Fruit fly (Drosophila melanogaster) whole organism, embryonic: ENCODE measurements around the gene Pgd.

ENCODE experiments used
- B-H2 ChIP-seq: fragments of 200-800 bp; sonication (Bioruptor generic); optimal IDR thresholded peaks from 2 replicates; lab custom pipeline; 2018; ENCODE audit warnings: missing biosample characterization, mild to moderate bottlenecking, missing genetic modification characterization
- BEAF-32 ChIP-seq: fragments of 200-800 bp; sonication (Bioruptor generic); optimal IDR thresholded peaks from 3 replicates; lab custom pipeline; 2017; ENCODE audit warnings: missing biosample characterization, missing genetic modification characterization, mild to moderate bottlenecking, moderate library complexity, missing genetic modification reagents
- Bdp1 ChIP-seq: fragments of 200-800 bp; sonication (Bioruptor generic); optimal IDR thresholded peaks from 3 replicates; lab custom pipeline; 2016; ENCODE audit warnings: missing biosample characterization, missing genetic modification characterization
- C15 ChIP-seq: fragments of 200-800 bp; sonication (Bioruptor generic); IDR thresholded peaks from 3 replicates; pipeline ENCODE4 v1.3.6; 2022; ENCODE audit warnings: missing biosample characterization, missing genetic modification characterization
- CG10267 ChIP-seq: fragments of 200-800 bp; sonication (Bioruptor generic); optimal IDR thresholded peaks from 2 replicates; lab custom pipeline; 2018; ENCODE audit warnings: missing biosample characterization, mild to moderate bottlenecking, missing genetic modification characterization, moderate library complexity
- CG10321 ChIP-seq: fragments of 200-800 bp; sonication (Bioruptor generic); IDR thresholded peaks from 2 replicates; pipeline ENCODE4 v1.3.6; 2022; ENCODE audit warnings: missing biosample characterization, missing genetic modification characterization
- CG12219 ChIP-seq: fragments of 200-800 bp; sonication (Bioruptor generic); optimal IDR thresholded peaks from 3 replicates; lab custom pipeline; 2018; ENCODE audit warnings: missing biosample characterization, mild to moderate bottlenecking, missing genetic modification characterization
- CG12236 ChIP-seq: fragments of 200-800 bp; sonication (Bioruptor generic); optimal IDR thresholded peaks from 2 replicates; lab custom pipeline; 2016; ENCODE audit warnings: missing biosample characterization, missing genetic modification characterization
- CG12299 ChIP-seq: fragments of 200-800 bp; sonication (Bioruptor generic); optimal IDR thresholded peaks from 2 replicates; lab custom pipeline; 2018; ENCODE audit warnings: missing biosample characterization, mild to moderate bottlenecking, missing genetic modification characterization
- CG14860 ChIP-seq: fragments of 200-800 bp; sonication (Bioruptor generic); IDR thresholded peaks from 3 replicates; pipeline ENCODE4 v1.3.6; 2022; ENCODE audit warnings: missing biosample characterization, missing genetic modification characterization; ENCODE audit not compliant: partially characterized antibody
- CG1529 ChIP-seq: fragments of 200-800 bp; sonication (Bioruptor generic); optimal IDR thresholded peaks from 3 replicates; lab custom pipeline; 2018; ENCODE audit warnings: missing biosample characterization, missing genetic modification characterization
- CG16813 ChIP-seq: fragments of 200-800 bp; sonication (Bioruptor generic); IDR thresholded peaks from 3 replicates; pipeline ENCODE4 v1.3.6; 2022; ENCODE audit warnings: missing biosample characterization, missing genetic modification characterization; ENCODE audit not compliant: partially characterized antibody
- CG18619 ChIP-seq: fragments of 200-800 bp; sonication (Bioruptor generic); optimal IDR thresholded peaks from 3 replicates; lab custom pipeline; 2017; ENCODE audit warnings: missing biosample characterization, mild to moderate bottlenecking, missing genetic modification characterization
- CG33213 ChIP-seq: fragments of 200-800 bp; sonication (Bioruptor generic); optimal IDR thresholded peaks from 3 replicates; lab custom pipeline; 2016; ENCODE audit warnings: missing biosample characterization, missing genetic modification characterization
- CG3407 ChIP-seq: fragments of 200-800 bp; sonication (Bioruptor generic); optimal IDR thresholded peaks from 2 replicates; lab custom pipeline; 2018; ENCODE audit warnings: missing biosample characterization, mild to moderate bottlenecking, missing genetic modification characterization
- CG5180 ChIP-seq: fragments of 200-800 bp; sonication (Bioruptor generic); optimal IDR thresholded peaks from 3 replicates; lab custom pipeline; 2017; ENCODE audit warnings: missing biosample characterization, missing genetic modification characterization, mild to moderate bottlenecking, moderate library complexity, missing genetic modification reagents
- CG5245 ChIP-seq: fragments of 200-800 bp; sonication (Bioruptor generic); optimal IDR thresholded peaks from 3 replicates; lab custom pipeline; 2016; ENCODE audit warnings: missing biosample characterization, missing genetic modification characterization
- CG6689 ChIP-seq: fragments of 200-800 bp; sonication (Bioruptor generic); IDR thresholded peaks from 2 replicates; pipeline ENCODE4 v1.3.6; 2022; ENCODE audit warnings: missing biosample characterization, missing genetic modification characterization
- CG7357 ChIP-seq: fragments of 200-800 bp; sonication (Bioruptor generic); IDR thresholded peaks from 3 replicates; pipeline ENCODE4 v1.3.6; 2022; ENCODE audit warnings: missing biosample characterization, missing genetic modification characterization
- CG7928 ChIP-seq: fragments of 200-800 bp; sonication (Bioruptor generic); optimal IDR thresholded peaks from 2 replicates; lab custom pipeline; 2017; ENCODE audit warnings: missing biosample characterization, mild to moderate bottlenecking, missing genetic modification characterization
- CTCF ChIP-seq: fragments of 200-800 bp; sonication (Bioruptor generic); optimal IDR thresholded peaks from 2 replicates; lab custom pipeline; 2017; ENCODE audit warnings: missing biosample characterization, mild to moderate bottlenecking, missing genetic modification characterization, moderate library complexity
- Chrac-16 ChIP-seq: fragments of 200-800 bp; sonication (Bioruptor generic); optimal IDR thresholded peaks from 3 replicates; lab custom pipeline; 2016; ENCODE audit warnings: missing biosample characterization, missing genetic modification characterization
- Dll ChIP-seq: fragments of 200-800 bp; sonication (Bioruptor generic); IDR thresholded peaks from 4 replicates; pipeline ENCODE4 v1.3.6; 2022; ENCODE audit warnings: missing biosample characterization, missing genetic modification characterization; ENCODE audit not compliant: partially characterized antibody
- H2.0 ChIP-seq: fragments of 200-800 bp; sonication (Bioruptor generic); IDR thresholded peaks from 2 replicates; pipeline ENCODE4 v1.3.6; 2022; ENCODE audit warnings: missing biosample characterization, missing genetic modification characterization
- HHEX ChIP-seq: fragments of 200-800 bp; sonication (Bioruptor generic); optimal IDR thresholded peaks from 3 replicates; lab custom pipeline; 2017; ENCODE audit warnings: missing biosample characterization, mild to moderate bottlenecking, missing genetic modification characterization, missing genetic modification reagents
- HLH3B ChIP-seq: fragments of 200-800 bp; sonication (Bioruptor generic); IDR thresholded peaks from 2 replicates; pipeline ENCODE4 v1.3.6; 2022; ENCODE audit warnings: missing biosample characterization, missing genetic modification characterization
- HLH4C ChIP-seq: fragments of 200-800 bp; sonication (Bioruptor generic); IDR thresholded peaks from 3 replicates; pipeline ENCODE4 v1.3.6; 2022; ENCODE audit warnings: missing biosample characterization, missing genetic modification characterization; ENCODE audit not compliant: partially characterized antibody
- HmgZ ChIP-seq: fragments of 200-800 bp; sonication (Bioruptor generic); optimal IDR thresholded peaks from 2 replicates; lab custom pipeline; 2018; ENCODE audit warnings: missing biosample characterization, mild to moderate bottlenecking, missing genetic modification characterization
- Hr3 ChIP-seq: fragments of 200-800 bp; sonication (Bioruptor generic); optimal IDR thresholded peaks from 3 replicates; lab custom pipeline; 2016; ENCODE audit warnings: missing biosample characterization, missing genetic modification characterization
- Hsf ChIP-seq: fragments of 200-800 bp; sonication (Bioruptor generic); optimal IDR thresholded peaks from 3 replicates; lab custom pipeline; 2016; ENCODE audit warnings: missing biosample characterization, missing genetic modification characterization
- Lim3 ChIP-seq: fragments of 200-800 bp; sonication (Bioruptor generic); IDR thresholded peaks from 2 replicates; pipeline ENCODE4 v1.3.6; 2022; ENCODE audit warnings: missing biosample characterization, missing genetic modification characterization
- Med ChIP-seq: fragments of 200-800 bp; sonication (Bioruptor generic); peaks from one replicate; lab custom pipeline; 2016; ENCODE audit warnings: missing biosample characterization, missing genetic modification characterization, mild to moderate bottlenecking, inconsistent platforms, moderate library complexity
- Mes4 ChIP-seq: fragments of 200-800 bp; sonication (Bioruptor generic); optimal IDR thresholded peaks from 2 replicates; lab custom pipeline; 2016; ENCODE audit warnings: missing biosample characterization, missing genetic modification characterization
- Sox102F ChIP-seq: fragments of 200-800 bp; sonication (Bioruptor generic); optimal IDR thresholded peaks from 2 replicates; lab custom pipeline; 2018; ENCODE audit warnings: missing biosample characterization, mild to moderate bottlenecking, missing genetic modification characterization, moderate library complexity
- Vsx1 ChIP-seq: fragments of 200-800 bp; sonication (Bioruptor generic); optimal IDR thresholded peaks from 2 replicates; lab custom pipeline; 2017; ENCODE audit warnings: missing biosample characterization, mild to moderate bottlenecking, missing genetic modification characterization, missing genetic modification reagents
- ac ChIP-seq: fragments of 200-800 bp; sonication (Bioruptor generic); optimal IDR thresholded peaks from 3 replicates; lab custom pipeline; 2017; ENCODE audit warnings: missing biosample characterization, mild to moderate bottlenecking, missing genetic modification characterization
- ato ChIP-seq: fragments of 200-800 bp; sonication (Bioruptor generic); IDR thresholded peaks from 2 replicates; pipeline ENCODE4 v1.3.6; 2022; ENCODE audit warnings: missing biosample characterization, missing genetic modification characterization; ENCODE audit not compliant: partially characterized antibody
- cad ChIP-seq: fragments of >200 bp; optimal IDR thresholded peaks from 2 replicates; lab custom pipeline; 2017; ENCODE audit warnings: missing biosample characterization, missing genetic modification characterization
- disco-r ChIP-seq: fragments of 200-800 bp; sonication (Bioruptor generic); optimal IDR thresholded peaks from 2 replicates; lab custom pipeline; 2016; ENCODE audit warnings: missing biosample characterization, missing genetic modification characterization
- fd64A ChIP-seq: fragments of 200-800 bp; sonication (Bioruptor generic); optimal IDR thresholded peaks from 3 replicates; lab custom pipeline; 2018; ENCODE audit warnings: missing biosample characterization, mild to moderate bottlenecking, missing genetic modification characterization
- gcm ChIP-seq: fragments of 200-800 bp; sonication (Bioruptor generic); optimal IDR thresholded peaks from 2 replicates; lab custom pipeline; 2019; ENCODE audit warnings: missing biosample characterization, mild to moderate bottlenecking, missing genetic modification characterization, moderate library complexity
- grau ChIP-seq: fragments of 200-800 bp; optimal IDR thresholded peaks from 3 replicates; lab custom pipeline; 2019; ENCODE audit warnings: missing biosample characterization, mild to moderate bottlenecking, missing genetic modification characterization, moderate library complexity
- gro ChIP-seq: fragments of 200-800 bp; sonication (Bioruptor generic); optimal IDR thresholded peaks from 2 replicates; lab custom pipeline; 2016; ENCODE audit warnings: missing biosample characterization, missing genetic modification characterization
- jing ChIP-seq: fragments of 200-800 bp; sonication (Bioruptor generic); optimal IDR thresholded peaks from 2 replicates; lab custom pipeline; 2018; ENCODE audit warnings: missing biosample characterization, mild to moderate bottlenecking, missing genetic modification characterization
- lola ChIP-seq, 3 experiments: fragments of >200 bp in 2 of 3; fragments of 200-800 bp in 1 of 3; sonication (Bioruptor generic) in 1 of 3; optimal IDR thresholded peaks; 2 replicates each; lab custom pipeline; 2017 to 2019; ENCODE audit warnings: missing biosample characterization in 3 of 3, missing genetic modification characterization in 3 of 3, mild to moderate bottlenecking in 1 of 3, moderate library complexity in 1 of 3
- pnt ChIP-seq: fragments of 200-800 bp; sonication (Bioruptor generic); optimal IDR thresholded peaks from 3 replicates; lab custom pipeline; 2016; ENCODE audit warnings: missing biosample characterization, missing genetic modification characterization
- pros ChIP-seq: fragments of 200-800 bp; sonication (Bioruptor generic); optimal IDR thresholded peaks from 3 replicates; lab custom pipeline; 2019; ENCODE audit warnings: missing biosample characterization, mild to moderate bottlenecking, missing genetic modification characterization, moderate library complexity
- pum ChIP-seq: fragments of 200-800 bp; sonication (Bioruptor generic); optimal IDR thresholded peaks from 2 replicates; lab custom pipeline; 2016; ENCODE audit warnings: missing biosample characterization, missing genetic modification characterization
- scrt ChIP-seq: fragments of 200-800 bp; sonication (Bioruptor generic); optimal IDR thresholded peaks from 2 replicates; lab custom pipeline; 2018; ENCODE audit warnings: missing biosample characterization, mild to moderate bottlenecking, missing genetic modification characterization, moderate library complexity
- ssp ChIP-seq: fragments of 200-800 bp; sonication (Bioruptor generic); IDR thresholded peaks from 2 replicates; pipeline ENCODE4 v1.3.6; 2022; ENCODE audit warnings: missing biosample characterization, missing genetic modification characterization
- stwl ChIP-seq: fragments of 200-800 bp; sonication (Bioruptor generic); optimal IDR thresholded peaks from 3 replicates; lab custom pipeline; 2018; ENCODE audit warnings: missing biosample characterization, mild to moderate bottlenecking, missing genetic modification characterization, moderate library complexity

Gene Pgd

DNA sequence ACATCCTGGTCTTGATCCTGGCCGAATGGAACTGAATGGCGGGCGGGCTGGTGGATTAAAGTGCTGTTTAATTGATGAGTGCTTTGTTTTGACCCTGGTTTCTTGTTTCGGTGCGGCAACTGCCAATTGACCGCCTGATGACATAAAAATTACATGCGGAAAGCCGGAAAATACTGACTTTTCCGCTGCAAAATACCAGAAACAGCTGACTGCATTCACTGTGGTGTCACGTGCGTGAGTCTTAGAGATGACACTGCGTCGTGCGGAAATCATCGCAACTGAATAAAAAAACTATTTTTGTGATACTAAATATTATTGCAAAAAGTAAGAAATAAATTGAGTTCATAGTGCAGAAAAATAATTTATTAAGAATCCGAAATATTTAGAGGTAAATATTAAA lies 4.5 kb downstream of the Pgd start, which contains the start of gene bcn92 (continued):
- no peak for TF ChIP-seq ssp (GFP tag; lab: Robert Waterston, UW)
- no peak for TF ChIP-seq pros (GFP tag; lab: Kevin White, UChicago)
- no peak for TF ChIP-seq Bdp1 (GFP tag; lab: Kevin White, UChicago)
- peak; percentile 50 for TF ChIP-seq CG10267 (tag; lab: Kevin White, UChicago)
- TF ChIP-seq CG18619 (GFP tag; lab: Kevin White, UChicago), result no peak
- peak; percentile 20; the same call in 1 of the 2 replicates for TF ChIP-seq HLH3B (GFP tag; lab: Robert Waterston, UW)
- TF ChIP-seq Mes4, result no peak
- peak; percentile 62 for TF ChIP-seq Hsf (GFP tag; lab: Kevin White, UChicago)
- no peak for TF ChIP-seq cad (GFP tag; lab: Kevin White, UChicago)
- TF ChIP-seq H2.0, result no peak
- TF ChIP-seq CG5245, result no peak
- peak; percentile 59 for TF ChIP-seq gro (GFP tag; lab: Kevin White, UChicago)
- TF ChIP-seq Sox102F (GFP tag; lab: Kevin White, UChicago), result peak; percentile 26
- no peak for TF ChIP-seq gcm (GFP tag; lab: Kevin White, UChicago)
- TF ChIP-seq Dll (GFP tag; lab: Robert Waterston, UW), result peak; percentile 94
- TF ChIP-seq ato, result peak; percentile 87
- no peak for TF ChIP-seq CG12236 (GFP tag; lab: Kevin White, UChicago)
- TF ChIP-seq CG16813, result peak; percentile 94
- no peak for TF ChIP-seq CG12219 (GFP tag; lab: Kevin White, UChicago)
- no peak for TF ChIP-seq Lim3
- TF ChIP-seq scrt, result no peak
- TF ChIP-seq disco-r (GFP tag; lab: Kevin White, UChicago), result no peak
- peak; percentile 92 for TF ChIP-seq Med (GFP tag; lab: Kevin White, UChicago)
- no peak for TF ChIP-seq CG12299 (tag; lab: Kevin White, UChicago)
- TF ChIP-seq CG6689, result peak; percentile 18; the same call in 1 of the 2 replicates
- TF ChIP-seq Chrac-16, result peak; percentile 29
- TF ChIP-seq HLH4C (GFP tag; lab: Robert Waterston, UW), result peak; percentile 87
- no peak for TF ChIP-seq CG1529 (GFP tag; lab: Kevin White, UChicago)
- no peak for TF ChIP-seq HHEX
- TF ChIP-seq CG3407, result no peak
- no peak for TF ChIP-seq Hr3
- TF ChIP-seq CG7928 (GFP tag; lab: Kevin White, UChicago), result no peak
- TF ChIP-seq stwl (tag; lab: Kevin White, UChicago), result peak; percentile 34
- TF ChIP-seq B-H2 (GFP tag; lab: Kevin White, UChicago), result peak; percentile 32
- TF ChIP-seq jing (GFP tag; lab: Kevin White, UChicago), result no peak
- no peak for TF ChIP-seq ac (GFP tag; lab: Kevin White, UChicago)
- peak; percentile 92 for TF ChIP-seq CG14860 (GFP tag; lab: Robert Waterston, UW)
- TF ChIP-seq HmgZ (tag; lab: Kevin White, UChicago), result peak; percentile 45
- TF ChIP-seq pum (GFP tag; lab: Kevin White, UChicago), result peak; percentile 32
- TF ChIP-seq grau (tag; lab: Kevin White, UChicago), result peak; percentile 57
- TF ChIP-seq fd64A (GFP tag; lab: Kevin White, UChicago), result no peak
- TF ChIP-seq lola (GFP tag; optimal IDR thresholded peaks at IDR 0.05; lab: Kevin White, UChicago), result peak in 1 of 3 experiments; percentile 21
- TF ChIP-seq pnt (GFP tag; lab: Kevin White, UChicago), result peak; percentile 14
- TF ChIP-seq CG10321 (GFP tag; lab: Robert Waterston, UW), result no peak
- TF ChIP-seq C15 (GFP tag; lab: Robert Waterston, UW), result no peak
- no peak for TF ChIP-seq Vsx1
- TF ChIP-seq BEAF-32, result peak; percentile 90
- TF ChIP-seq CTCF (GFP tag; lab: Kevin White, UChicago), result no peak
- TF ChIP-seq CG7357 (GFP tag; lab: Robert Waterston, UW), result no peak
- TF ChIP-seq CG33213 (GFP tag; lab: Kevin White, UChicago), result peak; percentile 11
- TF ChIP-seq CG5180, result no peak
